Worm (Caenorhabditis elegans) whole organism, L1 larva: ENCODE measurements around the gene dpy-10.

Experiments used
- C16A3.4 ChIP-seq: fragments of 150-350 bp; optimal IDR thresholded peaks from 2 replicates; lab custom pipeline; 2014; ENCODE audit warnings: missing biosample characterization, missing genetic modification characterization
- F16B12.6 ChIP-seq: fragments of 150-350 bp; optimal IDR thresholded peaks from 2 replicates; lab custom pipeline; 2014; ENCODE audit warnings: missing biosample characterization, missing genetic modification characterization
- aha-1 ChIP-seq: fragments of 150-350 bp; optimal IDR thresholded peaks from 2 replicates; lab custom pipeline; 2014; ENCODE audit warnings: missing biosample characterization, missing genetic modification characterization
- alr-1 ChIP-seq: fragments of 200-800 bp; sonication (Bioruptor generic); optimal IDR thresholded peaks from 2 replicates; lab custom pipeline; 2018; ENCODE audit warnings: borderline replicate concordance, mild to moderate bottlenecking, missing genetic modification characterization, missing compliant biosample characterization
- aly-2 ChIP-seq: fragments of 150-350 bp; optimal IDR thresholded peaks from 2 replicates; lab custom pipeline; 2014; ENCODE audit warnings: missing biosample characterization, missing genetic modification characterization
- ama-1 ChIP-seq: fragments of 150-350 bp; optimal IDR thresholded peaks from 2 replicates; lab custom pipeline; 2014
- blmp-1 ChIP-seq: fragments of 150-350 bp; optimal IDR thresholded peaks from 2 replicates; lab custom pipeline; 2014; ENCODE audit warnings: missing biosample characterization, missing genetic modification characterization
- ceh-8 ChIP-seq: fragments of 200-800 bp; sonication (Bioruptor generic); optimal IDR thresholded peaks from 2 replicates; lab custom pipeline; 2018; ENCODE audit warnings: mild to moderate bottlenecking, missing genetic modification characterization, moderate library complexity, missing compliant biosample characterization
- ceh-82 ChIP-seq, 3 experiments: fragments of 150-350 bp in 1 of 3; sonication (generic microtip) in 2 of 3; optimal IDR thresholded peaks; 2 replicates each; lab custom pipeline; 2014 to 2017; ENCODE audit warnings: missing biosample characterization in 3 of 3, missing genetic modification characterization in 3 of 3
- ceh-88 ChIP-seq: fragments of 200-800 bp; sonication (Bioruptor generic); IDR thresholded peaks from 2 replicates; pipeline ENCODE4 v1.3.6; 2022; ENCODE audit warnings: missing genetic modification characterization, missing compliant biosample characterization
- ces-1 ChIP-seq: fragments of 150-350 bp; optimal IDR thresholded peaks from 2 replicates; lab custom pipeline; 2014; ENCODE audit warnings: missing biosample characterization, missing genetic modification reagents, missing genetic modification characterization
- dpl-1 ChIP-seq, 3 experiments: fragments of 150-350 bp in 2 of 3; sonication (generic microtip) in 1 of 3; optimal IDR thresholded peaks; 2 replicates each; lab custom pipeline; 2014 to 2017; ENCODE audit warnings: missing biosample characterization in 3 of 3, missing genetic modification characterization in 3 of 3, missing genetic modification reagents in 3 of 3
- efl-1 ChIP-seq, 4 experiments: fragments of 150-350 bp; optimal IDR thresholded peaks in 3 of 4; peaks in 1 of 4; 1 replicate in 1 of 4; 2 replicates in 3 of 4; lab custom pipeline; 2014; ENCODE audit warnings: missing biosample characterization in 2 of 4, missing genetic modification characterization in 2 of 4, missing genetic modification reagents in 2 of 4
- egl-13 ChIP-seq: sonication (generic microtip); optimal IDR thresholded peaks from 2 replicates; lab custom pipeline; 2016; ENCODE audit warnings: missing genotype, missing genetic modification reagents, missing genetic modification characterization, missing compliant biosample characterization
- elt-2 ChIP-seq: sonication (generic microtip); optimal IDR thresholded peaks from 2 replicates; lab custom pipeline; 2016; ENCODE audit warnings: missing genetic modification characterization, mild to moderate bottlenecking, inconsistent platforms, missing compliant biosample characterization, missing genetic modification reagents
- elt-3 ChIP-seq, 6 experiments: fragments of 150-350 bp in 1 of 6; sonication (generic microtip); optimal IDR thresholded peaks; 2 replicates each; lab custom pipeline; 2017 to 2018; ENCODE audit warnings: missing biosample characterization in 6 of 6, missing genetic modification characterization in 6 of 6, inconsistent platforms in 1 of 6
- fkh-4 ChIP-seq: sonication (generic microtip); optimal IDR thresholded peaks from 2 replicates; lab custom pipeline; 2016; ENCODE audit warnings: missing compliant biosample characterization, missing genetic modification characterization, borderline replicate concordance
- fkh-8 ChIP-seq: sonication (generic microtip); optimal IDR thresholded peaks from 2 replicates; lab custom pipeline; 2016; ENCODE audit warnings: mild to moderate bottlenecking, missing genetic modification characterization, missing compliant biosample characterization
- fos-1 ChIP-seq: fragments of 150-350 bp; optimal IDR thresholded peaks from 2 replicates; lab custom pipeline; 2014; ENCODE audit warnings: missing biosample characterization, missing genetic modification characterization
- hlh-4 ChIP-seq: sonication (generic microtip); optimal IDR thresholded peaks from 2 replicates; lab custom pipeline; 2016; ENCODE audit warnings: mild to moderate bottlenecking, missing genetic modification characterization, missing compliant biosample characterization
- hpl-2 ChIP-seq: fragments of 150-350 bp; optimal IDR thresholded peaks from 2 replicates; lab custom pipeline; 2014; ENCODE audit warnings: missing biosample characterization, missing genetic modification reagents, missing genetic modification characterization
- isw-1 ChIP-seq: fragments of 200-800 bp; sonication (Bioruptor generic); IDR thresholded peaks from 2 replicates; pipeline ENCODE4 v1.3.6; 2022; ENCODE audit warnings: missing genetic modification characterization, missing compliant biosample characterization
- lin-15B ChIP-seq: fragments of 150-350 bp; sonication (generic microtip); optimal IDR thresholded peaks from 3 replicates; lab custom pipeline; 2014; ENCODE audit warnings: missing biosample characterization, missing genetic modification characterization
- lin-39 ChIP-seq: fragments of 150-350 bp; optimal IDR thresholded peaks from 2 replicates; lab custom pipeline; 2014; ENCODE audit warnings: missing biosample characterization, missing genetic modification reagents, missing genetic modification characterization
- mef-2 ChIP-seq: fragments of 150-350 bp; optimal IDR thresholded peaks from 2 replicates; lab custom pipeline; 2014; ENCODE audit warnings: missing biosample characterization, missing genetic modification characterization
- mep-1 ChIP-seq: fragments of 150-350 bp; optimal IDR thresholded peaks from 2 replicates; lab custom pipeline; 2014; ENCODE audit warnings: missing biosample characterization, missing genetic modification characterization
- nhr-11 ChIP-seq: fragments of 150-350 bp; optimal IDR thresholded peaks from 2 replicates; lab custom pipeline; 2014; ENCODE audit warnings: missing biosample characterization, missing genetic modification characterization
- nhr-12 ChIP-seq: sonication (generic microtip); optimal IDR thresholded peaks from 2 replicates; lab custom pipeline; 2017; ENCODE audit warnings: missing biosample characterization, missing genetic modification characterization
- nhr-19 ChIP-seq: fragments of 200-800 bp; sonication (Bioruptor generic); conservative IDR thresholded peaks from 2 replicates; pipeline ENCODE4 v1.3.6; 2022; ENCODE audit warnings: missing genetic modification characterization, missing compliant biosample characterization
- nhr-20 ChIP-seq: sonication (generic microtip); optimal IDR thresholded peaks from 2 replicates; lab custom pipeline; 2016; ENCODE audit warnings: mild to moderate bottlenecking, missing genetic modification characterization, missing compliant biosample characterization
- nhr-237 ChIP-seq: fragments of 150-350 bp; optimal IDR thresholded peaks from 2 replicates; lab custom pipeline; 2014; ENCODE audit warnings: missing biosample characterization, missing genetic modification characterization
- nhr-71 ChIP-seq: sonication (generic microtip); optimal IDR thresholded peaks from 2 replicates; lab custom pipeline; 2016; ENCODE audit warnings: mild to moderate bottlenecking, missing genetic modification characterization, moderate library complexity, missing compliant biosample characterization
- nhr-77 ChIP-seq: fragments of 150-350 bp; optimal IDR thresholded peaks from 2 replicates; lab custom pipeline; 2014; ENCODE audit warnings: missing biosample characterization, missing genetic modification characterization
- nhr-84 ChIP-seq: sonication (generic microtip); optimal IDR thresholded peaks from 2 replicates; lab custom pipeline; 2017; ENCODE audit warnings: missing biosample characterization, missing genetic modification characterization
- rnt-1 ChIP-seq: sonication (generic microtip); optimal IDR thresholded peaks from 2 replicates; lab custom pipeline; 2016; ENCODE audit warnings: mild to moderate bottlenecking, missing genetic modification characterization, moderate library complexity, missing compliant biosample characterization
- snpc-4 ChIP-seq: fragments of 150-350 bp; optimal IDR thresholded peaks from 2 replicates; lab custom pipeline; 2014; ENCODE audit warnings: missing biosample characterization, missing genetic modification characterization
- snu-23 ChIP-seq: sonication (generic microtip); optimal IDR thresholded peaks from 2 replicates; lab custom pipeline; 2016; ENCODE audit warnings: missing genetic modification characterization, missing compliant biosample characterization
- sox-4 ChIP-seq: sonication (generic microtip); optimal IDR thresholded peaks from 2 replicates; lab custom pipeline; 2016; ENCODE audit warnings: missing genetic modification characterization, missing compliant biosample characterization
- sup-37 ChIP-seq: fragments of 200-800 bp; sonication (Bioruptor generic); optimal IDR thresholded peaks from 2 replicates; lab custom pipeline; 2018; ENCODE audit warnings: mild to moderate bottlenecking, missing genetic modification characterization, missing compliant biosample characterization
- swsn-7 ChIP-seq: sonication (generic microtip); optimal IDR thresholded peaks from 2 replicates; lab custom pipeline; 2016; ENCODE audit warnings: missing genetic modification characterization, missing compliant biosample characterization
- tbx-2 ChIP-seq: sonication (generic microtip); optimal IDR thresholded peaks from 2 replicates; lab custom pipeline; 2016; ENCODE audit warnings: missing genetic modification characterization, missing compliant biosample characterization
- tlp-1 ChIP-seq: fragments of 150-350 bp; optimal IDR thresholded peaks from 2 replicates; lab custom pipeline; 2014; ENCODE audit warnings: missing biosample characterization, missing genetic modification characterization
- unc-30 ChIP-seq: sonication (generic microtip); optimal IDR thresholded peaks from 2 replicates; lab custom pipeline; 2017; ENCODE audit warnings: missing biosample characterization, missing genetic modification characterization
- unc-86 ChIP-seq: sonication (generic microtip); optimal IDR thresholded peaks from 2 replicates; lab custom pipeline; 2016; ENCODE audit warnings: missing genetic modification characterization, missing compliant biosample characterization
- unc-98 ChIP-seq: fragments of 200-800 bp; sonication (Bioruptor generic); IDR thresholded peaks from 2 replicates; pipeline ENCODE4 v1.3.6; 2022; ENCODE audit warnings: missing genetic modification characterization, missing compliant biosample characterization
- vab-15 ChIP-seq: sonication (generic microtip); optimal IDR thresholded peaks from 2 replicates; lab custom pipeline; 2017; ENCODE audit warnings: missing genotype, mild to moderate bottlenecking, missing genetic modification characterization, missing compliant biosample characterization
- xbp-1 ChIP-seq: sonication (generic microtip); optimal IDR thresholded peaks from 2 replicates; lab custom pipeline; 2016; ENCODE audit warnings: missing genetic modification characterization, missing compliant biosample characterization
- zip-4 ChIP-seq: fragments of 200-800 bp; sonication (Bioruptor generic); optimal IDR thresholded peaks from 2 replicates; lab custom pipeline; 2018; ENCODE audit warnings: mild to moderate bottlenecking, missing genetic modification characterization, moderate library complexity, missing compliant biosample characterization
- ztf-11 ChIP-seq, 2 experiments: sonication (generic microtip); optimal IDR thresholded peaks; 2 replicates each; lab custom pipeline; 2016 to 2017; ENCODE audit warnings: missing genetic modification characterization in 2 of 2, missing biosample characterization in 1 of 2, missing compliant biosample characterization in 1 of 2

The dpy-10 gene

DNA sequence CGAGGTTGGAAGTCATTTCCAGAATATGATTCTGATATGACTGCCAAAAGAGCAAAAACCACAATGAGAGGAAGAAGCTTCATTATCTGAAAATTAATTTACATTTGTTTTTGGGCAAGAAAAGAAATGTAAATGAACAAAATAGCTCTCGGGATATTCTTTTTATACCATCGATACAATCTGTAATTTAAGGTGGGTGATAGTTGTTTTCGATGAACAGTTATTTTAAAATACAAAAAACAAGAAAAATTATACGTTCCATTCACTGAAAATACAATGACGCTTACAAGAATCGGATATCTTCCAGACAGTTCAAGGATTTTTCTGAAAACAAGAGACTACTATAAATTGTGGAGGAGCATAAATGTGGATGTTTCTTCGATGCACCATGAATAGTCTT, 32.6 kb upstream of the dpy-10 start, which contains the start of gene ins-15:
Gene ins-15, minus strand, starts transcription at position 101 of the 400 bp plus-strand sequence.
- no peak for TF ChIP-seq ceh-88 (GFP tag; lab: Robert Waterston, UW)
- no peak for TF ChIP-seq efl-1 (optimal IDR thresholded peaks at IDR 0.05; lab: Kevin White, UChicago)
- peak in 1 of 2 experiments; percentile 12 for TF ChIP-seq efl-1 (GFP tag; optimal IDR thresholded peaks at IDR 0.05 in 1 of 2; lab: Kevin White, UChicago)

- no peak for TF ChIP-seq lin-39 (tag; lab: Kevin White, UChicago)
- no peak for TF ChIP-seq zip-4 (GFP tag; lab: Kevin White, UChicago)
- TF ChIP-seq snu-23, result no peak
- no peak for TF ChIP-seq elt-2 (tag; lab: Kevin White, UChicago)
- TF ChIP-seq ceh-82 (tag; optimal IDR thresholded peaks at IDR 0.05; lab: Kevin White, UChicago), result no peak
These were observed 30.6 kb upstream of the dpy-10 start, which contains the start of gene F41G3.6 for ce11 chrII:6742614-6743013. TSS of gene F41G3.6 (plus strand) at chrII:6742914.

ce11 chrII:6741428-6741827, 29.4 kb upstream of the dpy-10 start, which contains the start of gene exos-8:
TSS of gene exos-8 (plus strand) at chrII:6741691.
- TF ChIP-seq hpl-2 (GFP tag; lab: Kevin White, UChicago) (peak; percentile 9), fkh-4 (tag; lab: Kevin White, UChicago) (no peak), egl-13 (tag; lab: Kevin White, UChicago) (no peak), lin-15B (tag; lab: Kevin White, UChicago) (peak; percentile 81), xbp-1 (tag; lab: Kevin White, UChicago) (peak; percentile 53), sup-37 (GFP tag; lab: Kevin White, UChicago) (no peak), nhr-11 (tag; lab: Kevin White, UChicago) (no peak), dpl-1 (GFP tag; optimal IDR thresholded peaks at IDR 0.05; lab: Kevin White, UChicago) (peak; percentile 46 to 71 (median 56)), elt-3 (tag; optimal IDR thresholded peaks at IDR 0.05; lab: Kevin White, UChicago) (peak in 1 of 6 experiments; percentile 55), hlh-4 (tag; lab: Kevin White, UChicago) (no peak), snpc-4 (tag; lab: Kevin White, UChicago) (peak; percentile 15), fos-1 (tag; lab: Kevin White, UChicago) (peak; percentile 22), snu-23 (peak; percentile 66), isw-1 (no peak; the same call in 1 of the 2 replicates), fkh-8 (peak; percentile 58), nhr-77 (tag; lab: Kevin White, UChicago) (peak; percentile 63), aly-2 (no peak), nhr-12 (no peak), vab-15 (tag; lab: Kevin White, UChicago) (peak; percentile 16), mep-1 (tag; lab: Kevin White, UChicago) (no peak), C16A3.4 (tag; lab: Kevin White, UChicago) (peak; percentile 65), unc-30 (no peak), nhr-19 (peak; percentile 45), alr-1 (tag; lab: Kevin White, UChicago) (no peak), nhr-20 (tag; lab: Kevin White, UChicago) (peak; percentile 65), ama-1 (no peak), ztf-11 (tag; optimal IDR thresholded peaks at IDR 0.05; lab: Kevin White, UChicago) (peak in 1 of 2 experiments; percentile 17), nhr-237 (tag; lab: Kevin White, UChicago) (no peak), lin-39 (tag; lab: Kevin White, UChicago) (no peak), ceh-82 (tag; optimal IDR thresholded peaks at IDR 0.05; lab: Kevin White, UChicago) (peak in 2 of 3 experiments; percentile 33 to 71), blmp-1 (tag; lab: Kevin White, UChicago) (peak; percentile 55), tlp-1 (tag; lab: Kevin White, UChicago) (no peak), ces-1 (GFP tag; lab: Kevin White, UChicago) (no peak), F16B12.6 (peak; percentile 24), aha-1 (tag; lab: Kevin White, UChicago) (no peak), swsn-7 (tag; lab: Kevin White, UChicago) (peak; percentile 37), unc-86 (tag; lab: Kevin White, UChicago) (no peak), ceh-8 (no peak), zip-4 (GFP tag; lab: Kevin White, UChicago) (no peak), tbx-2 (tag; lab: Kevin White, UChicago) (peak; percentile 56), rnt-1 (tag; lab: Kevin White, UChicago) (peak; percentile 89), mef-2 (tag; lab: Kevin White, UChicago) (no peak), sox-4 (tag; lab: Kevin White, UChicago) (no peak), nhr-84 (tag; lab: Kevin White, UChicago) (no peak), nhr-71 (tag; lab: Kevin White, UChicago) (peak; percentile 69), unc-98 (GFP tag; lab: Robert Waterston, UW) (no peak)
